Worm (Caenorhabditis elegans) whole organism, young adult: ENCODE data around the gene pcp-2.

Experiments
- C06A6.2 ChIP-seq: fragments of 200-800 bp; sonication (Bioruptor generic); conservative IDR thresholded peaks from 2 replicates; pipeline ENCODE4 v1.3.6; 2022; ENCODE audit warnings: missing genetic modification characterization, missing compliant biosample characterization
- snpc-4 ChIP-seq, 5 experiments: fragments of 150-350 bp in 1 of 5; sonication (generic microtip) in 4 of 5; optimal IDR thresholded peaks; 2 replicates each; lab custom pipeline; 2014 to 2018; ENCODE audit warnings: missing genetic modification characterization in 5 of 5, missing biosample characterization in 3 of 5, antibody characterized with exemption in 2 of 5, mild to moderate bottlenecking in 2 of 5, missing compliant biosample characterization in 2 of 5, missing genotype in 2 of 5, moderate library complexity in 2 of 5, missing genetic modification reagents in 1 of 5

DNA sequence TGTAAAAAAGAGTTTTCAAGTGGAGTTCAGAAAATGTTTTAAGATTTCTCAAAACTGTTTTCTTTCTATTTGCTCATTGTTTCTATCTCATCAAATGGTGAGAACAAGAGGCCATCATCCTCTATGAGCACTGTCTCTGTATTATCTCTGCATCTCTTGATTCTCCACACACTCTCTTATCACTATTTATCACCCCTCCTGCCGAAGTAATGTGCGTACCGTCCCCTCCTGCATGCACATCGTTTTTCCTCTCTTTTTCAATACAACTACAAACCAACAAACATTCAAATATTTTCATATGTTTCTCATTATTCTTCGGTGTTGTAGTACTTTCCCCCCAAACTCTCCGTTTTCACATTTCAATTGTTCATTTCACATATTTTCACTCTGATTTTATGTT lies 48.5 kb downstream of the pcp-2 start:
- TF ChIP-seq C06A6.2 (no peak), snpc-4 (GFP tag; optimal IDR thresholded peaks at IDR 0.05; lab: Kevin White, UChicago) (no peak), snpc-4 (tag; optimal IDR thresholded peaks at IDR 0.05; lab: Kevin White, UChicago) (no peak)
